Worm (Caenorhabditis elegans) whole organism, L1 larva: ENCODE results near the gene T27E4.1.

Experiments
- ama-1 ChIP-seq: fragments of 150-350 bp; optimal IDR thresholded peaks from 2 replicates; lab custom pipeline; 2014
- egl-27 ChIP-seq, 2 experiments: fragments of 150-350 bp in 1 of 2; sonication (generic microtip); optimal IDR thresholded peaks; 3 replicates each; lab custom pipeline; 2017 to 2018; ENCODE audit warnings: missing biosample characterization in 2 of 2, missing genetic modification characterization in 2 of 2, missing genetic modification reagents in 2 of 2
- irx-1 ChIP-seq: sonication (generic microtip); optimal IDR thresholded peaks from 2 replicates; lab custom pipeline; 2016; ENCODE audit warnings: missing genetic modification characterization, missing compliant biosample characterization
- lsy-2 ChIP-seq, 2 experiments: fragments of 150-350 bp; optimal IDR thresholded peaks; 2 replicates each; lab custom pipeline; 2014; ENCODE audit warnings: missing biosample characterization in 2 of 2, missing genetic modification characterization in 2 of 2
- nhr-84 ChIP-seq: sonication (generic microtip); optimal IDR thresholded peaks from 2 replicates; lab custom pipeline; 2017; ENCODE audit warnings: missing biosample characterization, missing genetic modification characterization
- sup-37 ChIP-seq: fragments of 200-800 bp; sonication (Bioruptor generic); optimal IDR thresholded peaks from 2 replicates; lab custom pipeline; 2018; ENCODE audit warnings: mild to moderate bottlenecking, missing genetic modification characterization, missing compliant biosample characterization
- vab-15 ChIP-seq: sonication (generic microtip); optimal IDR thresholded peaks from 2 replicates; lab custom pipeline; 2017; ENCODE audit warnings: missing genotype, mild to moderate bottlenecking, missing genetic modification characterization, missing compliant biosample characterization

- TF ChIP-seq ama-1 (lab: Kevin White, UChicago) (no peak), sup-37 (no peak), vab-15 (tag; lab: Kevin White, UChicago) (no peak), irx-1 (tag; lab: Kevin White, UChicago) (no peak), egl-27 (tag; optimal IDR thresholded peaks at IDR 0.05; lab: Kevin White, UChicago) (no peak), nhr-84 (tag; lab: Kevin White, UChicago) (no peak), lsy-2 (tag; optimal IDR thresholded peaks at IDR 0.05; lab: Kevin White, UChicago) (no peak)
Observed at ce11 chrV:9079965-9080432, 12.1 kb upstream of the T27E4.1 start.
